Worm (Caenorhabditis elegans): ENCODE data around the gene tag-340.
A peak's percentile ranks its signal among the peaks of the same experiment; 100 is the strongest.

The tag-340 gene

ce11 chrIII:4903784-4904183, 3.5 kb downstream of the tag-340 start, which contains the start of gene kbp-2:
Gene kbp-2 (minus strand): TSS chrIII:4903884.
- TF ChIP-seq nhr-77 (tag; optimal IDR thresholded peaks at IDR 0.05) (no peak), nhr-23 (tag; optimal IDR thresholded peaks at IDR 0.05) (no peak), Y55F3AM.14 (GFP tag; optimal IDR thresholded peaks at IDR 0.05) (no peak), snpc-4 (tag; optimal IDR thresholded peaks at IDR 0.05) (no peak), nhr-25 (tag; optimal IDR thresholded peaks at IDR 0.05) (no peak), elt-3 (tag; optimal IDR thresholded peaks at IDR 0.05) (no peak), F13H6.1 (tag; optimal IDR thresholded peaks at IDR 0.05) (no peak), ztf-11 (tag; optimal IDR thresholded peaks at IDR 0.05) (no peak), fos-1 (tag; optimal IDR thresholded peaks at IDR 0.05) (no peak), nhr-21 (tag; optimal IDR thresholded peaks at IDR 0.05) (no peak), lsy-2 (tag; optimal IDR thresholded peaks at IDR 0.05) (no peak), C34F6.9 (tag; optimal IDR thresholded peaks at IDR 0.05) (no peak), ztf-4 (tag; optimal IDR thresholded peaks at IDR 0.05) (no peak), R02D3.7 (tag; optimal IDR thresholded peaks at IDR 0.05) (no peak), peb-1 (tag; optimal IDR thresholded peaks at IDR 0.05) (no peak), unc-39 (tag; optimal IDR thresholded peaks at IDR 0.05) (no peak), gmeb-1 (tag; optimal IDR thresholded peaks at IDR 0.05) (no peak), egl-27 (tag; optimal IDR thresholded peaks at IDR 0.05) (no peak)

DNA sequence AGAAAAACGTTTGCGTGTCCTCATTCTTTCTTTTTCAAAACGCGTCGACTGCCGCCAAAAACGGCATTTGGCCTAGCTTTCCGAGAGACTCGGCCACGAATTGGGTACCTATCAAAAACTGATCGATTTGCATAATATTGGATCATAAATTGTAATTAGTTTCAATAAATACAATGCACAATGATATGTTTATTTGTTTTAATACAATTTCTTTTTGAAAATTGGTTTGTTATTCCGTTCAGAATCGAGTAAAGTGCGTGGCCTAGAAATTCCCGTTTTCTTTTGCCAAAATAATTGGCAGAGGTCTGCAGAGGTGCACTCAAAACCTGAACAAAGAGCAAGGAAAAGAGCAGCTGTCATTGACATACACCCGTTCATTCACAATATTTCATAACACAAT, 5.1 kb downstream of the tag-340 start, which contains the start of gene F26F4.8:
TSS of gene F26F4.8 (minus strand) at position 69 of the 400 bp plus-strand sequence.
- TF ChIP-seq C34F6.9 (tag; optimal IDR thresholded peaks at IDR 0.05) (peak; percentile 55), unc-62 (GFP tag; optimal IDR thresholded peaks at IDR 0.05) (no peak), lin-13 (GFP tag; optimal IDR thresholded peaks at IDR 0.05) (no peak), snpc-4 (tag; optimal IDR thresholded peaks at IDR 0.05) (no peak), unc-55 (GFP tag; optimal IDR thresholded peaks at IDR 0.05) (peak; percentile 21), lin-11 (tag; optimal IDR thresholded peaks at IDR 0.05) (no peak), egl-27 (tag; optimal IDR thresholded peaks at IDR 0.05) (no peak), sma-3 (GFP tag; optimal IDR thresholded peaks at IDR 0.05) (no peak), ZK546.5 (tag; optimal IDR thresholded peaks at IDR 0.05) (no peak), nhr-25 (tag; optimal IDR thresholded peaks at IDR 0.05) (no peak), fos-1 (tag; optimal IDR thresholded peaks at IDR 0.05) (peak; percentile 36), ceh-82 (tag; optimal IDR thresholded peaks at IDR 0.05) (no peak), nhr-129 (tag; optimal IDR thresholded peaks at IDR 0.05) (peak; percentile 16), lsy-2 (tag; optimal IDR thresholded peaks at IDR 0.05) (peak in 1 of 2 experiments; percentile 41), F13H6.1 (tag; optimal IDR thresholded peaks at IDR 0.05) (peak; percentile 28), gmeb-1 (tag; optimal IDR thresholded peaks at IDR 0.05) (peak; percentile 17), nhr-6 (tag; optimal IDR thresholded peaks at IDR 0.05) (no peak)

DNA sequence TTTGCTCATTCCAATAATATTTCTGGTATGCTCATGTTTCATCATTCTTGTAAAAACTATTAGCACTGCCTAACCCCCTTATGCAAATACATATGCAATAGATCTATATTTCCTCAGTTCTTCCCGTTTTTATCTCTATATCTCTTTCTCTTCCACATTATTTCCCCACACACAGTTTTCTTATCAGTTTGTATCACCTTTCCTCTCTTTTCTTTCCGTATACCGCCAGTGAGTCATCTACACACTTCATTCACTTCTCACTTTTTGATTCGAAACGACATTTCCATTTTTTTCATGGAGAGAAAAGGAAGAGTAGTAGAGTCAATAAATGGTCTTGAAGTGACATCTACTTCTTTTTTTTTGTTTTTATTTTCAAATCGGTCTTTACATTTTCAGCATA, 6.1 kb downstream of the tag-340 start:
- no peak for TF ChIP-seq dmd-4 (tag; optimal IDR thresholded peaks at IDR 0.05)
- TF ChIP-seq gmeb-1 (tag; optimal IDR thresholded peaks at IDR 0.05), result peak; percentile 20
- TF ChIP-seq fos-1 (tag; optimal IDR thresholded peaks at IDR 0.05), result peak; percentile 99

DNA sequence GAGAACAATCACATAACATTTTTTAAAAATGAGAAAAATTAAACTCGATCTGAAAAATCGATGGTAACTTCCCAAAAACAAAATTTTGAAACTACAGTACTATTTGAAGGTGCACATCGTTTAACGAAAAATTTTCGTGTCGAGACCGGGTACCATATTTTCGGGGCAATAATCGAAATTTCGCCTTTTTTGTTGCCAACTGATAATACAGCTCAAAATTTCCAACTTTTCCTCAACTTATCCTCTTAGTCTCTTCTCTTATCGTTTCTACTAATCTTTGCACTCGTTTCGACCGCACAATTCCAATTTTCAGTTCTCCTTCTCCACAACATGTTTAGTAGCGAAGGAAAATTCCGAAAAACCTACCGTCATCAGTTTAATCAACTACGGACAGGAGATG, 6.6 kb downstream of the tag-340 start, which contains the start of gene rom-1:
TSS of gene rom-1 (plus strand) at position 301 of the 400 bp plus-strand sequence.
- TF ChIP-seq mab-5 (tag; optimal IDR thresholded peaks at IDR 0.05) (no peak), unc-55 (GFP tag; optimal IDR thresholded peaks at IDR 0.05) (no peak), ama-1 (optimal IDR thresholded peaks at IDR 0.05) (no peak), lin-13 (GFP tag; optimal IDR thresholded peaks at IDR 0.05) (no peak), sma-9 (GFP tag; optimal IDR thresholded peaks at IDR 0.05) (no peak), sma-9 (tag; optimal IDR thresholded peaks at IDR 0.05) (no peak), lin-11 (tag; optimal IDR thresholded peaks at IDR 0.05) (no peak), nhr-25 (tag; optimal IDR thresholded peaks at IDR 0.05) (no peak), lsy-2 (tag; optimal IDR thresholded peaks at IDR 0.05) (no peak)

- no peak for TF ChIP-seq lin-13 (GFP tag; optimal IDR thresholded peaks at IDR 0.05)
Observed at ce11 chrIII:4909938-4910337, 9.6 kb downstream of the tag-340 start, which contains the start of gene F26F4.12. Gene F26F4.12 (minus strand): TSS chrIII:4910038.

DNA sequence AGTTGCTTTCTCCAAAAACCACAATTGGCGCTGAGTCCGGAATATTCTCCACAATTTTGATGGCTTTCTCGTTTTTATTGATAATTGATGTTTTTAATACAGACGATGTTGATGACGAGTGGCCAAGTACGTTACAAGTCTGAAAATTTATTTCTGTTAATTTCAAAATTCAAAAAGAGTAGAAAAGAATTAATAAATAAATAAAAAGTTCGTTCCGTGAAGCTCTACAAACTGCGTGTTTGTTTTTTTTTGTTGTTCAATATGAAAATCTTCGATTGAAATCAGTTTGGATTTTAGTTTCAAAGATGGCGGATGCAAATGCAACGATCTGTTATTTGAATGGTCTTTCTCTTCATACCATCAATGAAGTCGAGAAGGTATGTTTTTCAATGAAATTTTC, 10.6 kb downstream of the tag-340 start, which contains the start of gene F26F4.2:
TSS of gene F26F4.2 (plus strand) at position 301 of the 400 bp plus-strand sequence.
- TF ChIP-seq mab-5 (tag; optimal IDR thresholded peaks at IDR 0.05) (no peak), nhr-23 (tag; optimal IDR thresholded peaks at IDR 0.05) (no peak), mbf-1 (tag; optimal IDR thresholded peaks at IDR 0.05) (no peak)

All from whole organism, L2 larva.